Worm (Caenorhabditis elegans) whole organism, L2 larva: ENCODE data around the gene dnc-3.

ENCODE experiments used
- C34F6.9 ChIP-seq: fragments of 150-350 bp; optimal IDR thresholded peaks from 2 replicates; lab custom pipeline; 2014; ENCODE audit warnings: missing biosample characterization, missing genetic modification characterization
- ceh-16 ChIP-seq: fragments of 150-350 bp; optimal IDR thresholded peaks from 2 replicates; lab custom pipeline; 2014; ENCODE audit warnings: missing biosample characterization, missing genetic modification characterization
- egl-27 ChIP-seq: sonication (generic microtip); optimal IDR thresholded peaks from 3 replicates; lab custom pipeline; 2017; ENCODE audit warnings: missing biosample characterization, missing genetic modification reagents, missing genetic modification characterization
- mdl-1 ChIP-seq, 2 experiments: fragments of 150-350 bp in 1 of 2; sonication (generic microtip) in 1 of 2; optimal IDR thresholded peaks; 2 replicates each; lab custom pipeline; 2017; ENCODE audit warnings: missing biosample characterization in 2 of 2, missing genetic modification characterization in 2 of 2
- nhr-10 ChIP-seq: sonication (generic microtip); optimal IDR thresholded peaks from 2 replicates; lab custom pipeline; 2017; ENCODE audit warnings: missing biosample characterization, missing genetic modification characterization
- nhr-237 ChIP-seq: fragments of 150-350 bp; optimal IDR thresholded peaks from 2 replicates; lab custom pipeline; 2014; ENCODE audit warnings: missing biosample characterization, missing genetic modification characterization
- nhr-6 ChIP-seq: fragments of 150-350 bp; optimal IDR thresholded peaks from 2 replicates; lab custom pipeline; 2014; ENCODE audit warnings: missing biosample characterization, missing genetic modification characterization
- nhr-77 ChIP-seq: fragments of 150-350 bp; optimal IDR thresholded peaks from 2 replicates; lab custom pipeline; 2014; ENCODE audit warnings: missing biosample characterization, missing genetic modification characterization
- ztf-11 ChIP-seq: sonication (generic microtip); optimal IDR thresholded peaks from 2 replicates; lab custom pipeline; 2017; ENCODE audit warnings: missing biosample characterization, missing genetic modification characterization
- ztf-4 ChIP-seq: fragments of 150-350 bp; optimal IDR thresholded peaks from 2 replicates; lab custom pipeline; 2014; ENCODE audit warnings: missing biosample characterization, missing genetic modification characterization

ce11 chrII:3555281-3555680 lies 1.8 kb downstream of the dnc-3 start:
- TF ChIP-seq nhr-6 (tag; lab: Kevin White, UChicago) (no peak), nhr-77 (tag; lab: Kevin White, UChicago) (no peak), nhr-237 (tag; lab: Kevin White, UChicago) (no peak), ztf-11 (tag; lab: Kevin White, UChicago) (no peak), egl-27 (tag; lab: Kevin White, UChicago) (no peak), mdl-1 (tag; optimal IDR thresholded peaks at IDR 0.05; lab: Kevin White, UChicago) (no peak), ceh-16 (tag; lab: Kevin White, UChicago) (no peak), C34F6.9 (tag; lab: Kevin White, UChicago) (no peak), ztf-4 (tag; lab: Kevin White, UChicago) (no peak), nhr-10 (no peak)
